Worm (Caenorhabditis elegans): ENCODE data around the gene hlh-3.

DNA sequence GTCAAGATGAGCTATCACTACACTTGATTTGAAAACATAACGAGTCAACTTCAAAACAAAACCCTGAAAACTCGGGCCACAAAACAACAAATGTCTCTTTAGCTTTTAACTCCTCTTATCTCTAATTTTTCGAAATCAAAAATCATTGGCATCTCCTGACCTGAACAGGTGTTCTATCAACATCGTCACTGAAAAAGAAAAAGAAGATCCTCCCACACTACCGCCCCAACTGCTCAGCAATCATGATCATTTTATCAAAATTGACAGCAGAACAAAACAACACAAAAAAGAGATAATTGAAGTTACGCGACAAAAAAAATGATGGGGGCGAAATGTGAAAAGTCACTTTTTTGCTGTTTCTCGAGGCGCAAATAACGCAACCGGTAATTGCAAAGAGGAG, 8.1 kb upstream of the hlh-3 start:
- TF ChIP-seq B0336.3 (GFP tag; IDR thresholded peaks at IDR 0.05), result no peak
- TF ChIP-seq nhr-120 (GFP tag; IDR thresholded peaks at IDR 0.05), result no peak
- no peak for TF ChIP-seq unc-62 (GFP tag; optimal IDR thresholded peaks at IDR 0.05)
- no peak for TF ChIP-seq lag-1 (GFP tag; IDR thresholded peaks at IDR 0.05)
- no peak for TF ChIP-seq him-1 (tag; optimal IDR thresholded peaks at IDR 0.05)
- TF ChIP-seq lir-1 (GFP tag; conservative IDR thresholded peaks at IDR 0.05), result no peak
- TF ChIP-seq F55B11.4 (tag; optimal IDR thresholded peaks at IDR 0.05; ENCODE audit: borderline replicate concordance, insufficient read depth), result no peak
- no peak for TF ChIP-seq cebp-1 (GFP tag; IDR thresholded peaks at IDR 0.05)
- no peak for TF ChIP-seq cebp-1 (tag; optimal IDR thresholded peaks at IDR 0.05)
- TF ChIP-seq T26A5.8 (tag; optimal IDR thresholded peaks at IDR 0.05), result no peak
- TF ChIP-seq ceh-40 (GFP tag; IDR thresholded peaks at IDR 0.05), result no peak
